Comparison of ENCODE assay signal across 3 worm cellular contexts in the genomic region with DNA sequence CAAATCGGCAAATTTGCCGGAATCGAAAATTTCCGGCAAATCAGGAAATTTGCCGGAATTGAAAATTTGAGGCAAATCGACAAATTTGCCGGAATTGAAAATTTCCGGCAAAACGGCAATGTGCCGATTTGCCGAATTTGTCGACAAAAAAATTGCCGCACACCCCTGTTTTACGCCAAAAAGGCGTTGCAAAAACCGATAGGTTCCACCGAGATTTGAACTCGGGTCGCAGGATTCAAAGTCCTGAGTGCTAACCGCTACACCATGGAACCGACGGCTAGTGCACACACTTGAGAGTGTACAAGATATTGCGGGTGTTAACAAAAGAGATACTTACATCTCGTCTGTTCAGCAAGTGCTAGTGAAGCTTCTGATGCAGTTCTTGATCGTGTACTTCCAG.
TF ChIP-seq lines count a peak whose summit lies in the region.

No protein-coding gene starts in this region.

TF ChIP-seq in whole organism, L4 larva, 104 proteins besides CTCF, POLR2A, EP300 and RAD21 (continued from another document):
- TF ChIP-seq ceh-82 (tag; optimal IDR thresholded peaks at IDR 0.05; lab: Kevin White, UChicago) = no peak
- no peak for TF ChIP-seq hif-1 (tag; optimal IDR thresholded peaks at IDR 0.05; lab: Kevin White, UChicago)
- no peak for TF ChIP-seq T20F7.1 (GFP tag; optimal IDR thresholded peaks at IDR 0.05; lab: Kevin White, UChicago)
- TF ChIP-seq dmd-8 (GFP tag; IDR thresholded peaks at IDR 0.05; lab: Robert Waterston, UW) = 0 out of 2 replicates have a peak, but pooled peaks have one; percentile 50
- TF ChIP-seq madf-9 (GFP tag; conservative IDR thresholded peaks at IDR 0.05; lab: Robert Waterston, UW) = peak; percentile 43; the same call in 1 of the 2 replicates
- TF ChIP-seq daf-19 (GFP tag; conservative IDR thresholded peaks at IDR 0.05; lab: Robert Waterston, UW) = no peak
- no peak for TF ChIP-seq dve-1 (tag; optimal IDR thresholded peaks at IDR 0.05; lab: Kevin White, UChicago; ENCODE audit: insufficient read depth)
- peak; percentile 49; the same call in 1 of the 2 replicates for TF ChIP-seq Y48G9A.11 (GFP tag; IDR thresholded peaks at IDR 0.05; lab: Robert Waterston, UW)
- TF ChIP-seq egl-43 (GFP tag; IDR thresholded peaks at IDR 0.05; lab: Robert Waterston, UW) = peak; percentile 83
- TF ChIP-seq D1046.2 (GFP tag; IDR thresholded peaks at IDR 0.05; lab: Robert Waterston, UW) = 0 out of 2 replicates have a peak, but pooled peaks have one; percentile 56
- no peak for TF ChIP-seq F37D6.2 (tag; optimal IDR thresholded peaks at IDR 0.05; lab: Kevin White, UChicago)
- TF ChIP-seq ceh-62 (tag; optimal IDR thresholded peaks at IDR 0.05; lab: Kevin White, UChicago) = no peak
- TF ChIP-seq mdt-29 (GFP tag; IDR thresholded peaks at IDR 0.05; lab: Robert Waterston, UW) = 0 out of 2 replicates have a peak, but pooled peaks have one; percentile 21
- peak; percentile 61; the same call in 1 of the 2 replicates for TF ChIP-seq pha-4 (GFP tag; IDR thresholded peaks at IDR 0.05; lab: Robert Waterston, UW)
- no peak for TF ChIP-seq pha-4 (tag; optimal IDR thresholded peaks at IDR 0.05; lab: Kevin White, UChicago)
- peak in 1 of 2 experiments; percentile 59; a peak in 1 of 4 replicates for TF ChIP-seq madf-5 (GFP tag; IDR thresholded peaks at IDR 0.05; lab: Robert Waterston, UW)
- no peak for TF ChIP-seq mep-1 (tag; optimal IDR thresholded peaks at IDR 0.05; lab: Kevin White, UChicago)
- TF ChIP-seq hlh-11 (tag; optimal IDR thresholded peaks at IDR 0.05; lab: Kevin White, UChicago) = no peak
- TF ChIP-seq lin-38 (GFP tag; IDR thresholded peaks at IDR 0.05; lab: Robert Waterston, UW) = peak; percentile 72
- TF ChIP-seq ceh-28 (tag; optimal IDR thresholded peaks at IDR 0.05; lab: Kevin White, UChicago) = no peak
- no peak for TF ChIP-seq nhr-48 (tag; optimal IDR thresholded peaks at IDR 0.05; lab: Kevin White, UChicago)
- TF ChIP-seq hlh-30 (tag; optimal IDR thresholded peaks at IDR 0.05; lab: Kevin White, UChicago; ENCODE audit: insufficient read depth) = peak; percentile 4
- TF ChIP-seq nhr-42 (GFP tag; IDR thresholded peaks at IDR 0.05; lab: Robert Waterston, UW) = 0 out of 2 replicates have a peak, but pooled peaks have one; percentile 7
- peak; percentile 51; the same call in 1 of the 2 replicates for TF ChIP-seq dmd-9 (GFP tag; IDR thresholded peaks at IDR 0.05; lab: Robert Waterston, UW)
- TF ChIP-seq mxl-2 (GFP tag; conservative IDR thresholded peaks at IDR 0.05; lab: Robert Waterston, UW) = no peak
- no peak for TF ChIP-seq egl-27 (tag; optimal IDR thresholded peaks at IDR 0.05; lab: Kevin White, UChicago)
- TF ChIP-seq dmd-6 (GFP tag; IDR thresholded peaks at IDR 0.05; lab: Robert Waterston, UW) = peak; percentile 25; the same call in 1 of the 2 replicates
- TF ChIP-seq ztf-7 (tag; optimal IDR thresholded peaks at IDR 0.05; lab: Kevin White, UChicago) = no peak
- TF ChIP-seq daf-12 (tag; optimal IDR thresholded peaks at IDR 0.05; lab: Kevin White, UChicago) = no peak
- TF ChIP-seq lim-7 (GFP tag; IDR thresholded peaks at IDR 0.05; lab: Robert Waterston, UW) = peak; percentile 75
- TF ChIP-seq unc-62 (GFP tag; optimal IDR thresholded peaks at IDR 0.05 in 1 of 2; lab: Kevin White, UChicago) = peak in 1 of 2 experiments; percentile 62
- TF ChIP-seq unc-62 (tag; optimal IDR thresholded peaks at IDR 0.05; lab: Kevin White, UChicago) = no peak
- 0 out of 2 replicates have a peak, but pooled peaks have one; percentile 16 for TF ChIP-seq lin-29 (GFP tag; IDR thresholded peaks at IDR 0.05; lab: Robert Waterston, UW)

TF ChIP-seq in whole organism, late embryonic, 69 proteins besides CTCF, POLR2A, EP300 and RAD21 (continued from another document):
- TF ChIP-seq tbx-7 (tag; optimal IDR thresholded peaks at IDR 0.05; lab: Kevin White, UChicago) = no peak
- peak; percentile 4 for TF ChIP-seq zip-5 (tag; optimal IDR thresholded peaks at IDR 0.05; lab: Kevin White, UChicago)
- no peak for TF ChIP-seq ahr-1 (tag; optimal IDR thresholded peaks at IDR 0.05; lab: Kevin White, UChicago)
- peak; percentile 53 for TF ChIP-seq gmeb-2 (tag; optimal IDR thresholded peaks at IDR 0.05; lab: Kevin White, UChicago)
- no peak for TF ChIP-seq hlh-8 (tag; optimal IDR thresholded peaks at IDR 0.05; lab: Kevin White, UChicago)
- TF ChIP-seq odd-2 (tag; optimal IDR thresholded peaks at IDR 0.05; lab: Kevin White, UChicago) = no peak
- no peak for TF ChIP-seq ama-1 (optimal IDR thresholded peaks at IDR 0.05; lab: Kevin White, UChicago)
- no peak for TF ChIP-seq ets-4 (tag; optimal IDR thresholded peaks at IDR 0.05; lab: Kevin White, UChicago)
- TF ChIP-seq ref-2 (tag; optimal IDR thresholded peaks at IDR 0.05; lab: Kevin White, UChicago) = peak; percentile 63
- TF ChIP-seq ceh-9 (tag; optimal IDR thresholded peaks at IDR 0.05; lab: Kevin White, UChicago) = no peak
- peak; percentile 3 for TF ChIP-seq T23F11.4 (GFP tag; optimal IDR thresholded peaks at IDR 0.05; lab: Kevin White, UChicago)
- no peak for TF ChIP-seq ceh-14 (tag; optimal IDR thresholded peaks at IDR 0.05; lab: Kevin White, UChicago)
- TF ChIP-seq dmd-4 (tag; optimal IDR thresholded peaks at IDR 0.05; lab: Kevin White, UChicago; ENCODE audit: borderline replicate concordance) = no peak
- peak; percentile 1 for TF ChIP-seq hlh-13 (GFP tag; optimal IDR thresholded peaks at IDR 0.05; lab: Kevin White, UChicago)
- no peak for TF ChIP-seq pha-4 (tag; optimal IDR thresholded peaks at IDR 0.05; lab: Kevin White, UChicago)
- TF ChIP-seq ceh-45 (GFP tag; IDR thresholded peaks at IDR 0.05; lab: Robert Waterston, UW) = 0 out of 2 replicates have a peak, but pooled peaks have one; percentile 42
- TF ChIP-seq sox-4 (tag; optimal IDR thresholded peaks at IDR 0.05; lab: Kevin White, UChicago) = peak; percentile 36
- TF ChIP-seq nfya-1 (tag; optimal IDR thresholded peaks at IDR 0.05; lab: Kevin White, UChicago) = no peak
- peak; percentile 13 for TF ChIP-seq ceh-48 (tag; optimal IDR thresholded peaks at IDR 0.05; lab: Kevin White, UChicago)
- peak; percentile 33 for TF ChIP-seq Y22D7AL.16 (tag; optimal IDR thresholded peaks at IDR 0.05; lab: Kevin White, UChicago)
- peak; percentile 12 for TF ChIP-seq ceh-34 (tag; optimal IDR thresholded peaks at IDR 0.05; lab: Kevin White, UChicago)
- TF ChIP-seq eyg-1 (tag; optimal IDR thresholded peaks at IDR 0.05; lab: Kevin White, UChicago) = no peak
- TF ChIP-seq pqm-1 (tag; optimal IDR thresholded peaks at IDR 0.05; lab: Kevin White, UChicago) = no peak
- no peak for TF ChIP-seq K09A11.1 (tag; optimal IDR thresholded peaks at IDR 0.05; lab: Kevin White, UChicago; ENCODE audit: insufficient read depth)
- peak; percentile 10 for TF ChIP-seq rnt-1 (tag; optimal IDR thresholded peaks at IDR 0.05; lab: Kevin White, UChicago)
- TF ChIP-seq unc-42 (tag; optimal IDR thresholded peaks at IDR 0.05; lab: Kevin White, UChicago) = no peak
- no peak for TF ChIP-seq ceh-30 (tag; optimal IDR thresholded peaks at IDR 0.05; lab: Kevin White, UChicago)
- TF ChIP-seq ceh-31 (tag; optimal IDR thresholded peaks at IDR 0.05; lab: Kevin White, UChicago) = no peak
- TF ChIP-seq ceh-18 (tag; optimal IDR thresholded peaks at IDR 0.05; lab: Kevin White, UChicago) = peak; percentile 16
- peak; percentile 54 for TF ChIP-seq ceh-6 (GFP tag; optimal IDR thresholded peaks at IDR 0.05; lab: Kevin White, UChicago)
- TF ChIP-seq sdc-2 (tag; optimal IDR thresholded peaks at IDR 0.05; lab: Kevin White, UChicago) = no peak
- TF ChIP-seq ceh-22 (tag; optimal IDR thresholded peaks at IDR 0.05; lab: Kevin White, UChicago) = no peak
- TF ChIP-seq ceh-19 (GFP tag; optimal IDR thresholded peaks at IDR 0.05; lab: Kevin White, UChicago) = peak; percentile 56
- peak; percentile 36 for TF ChIP-seq npax-4 (tag; optimal IDR thresholded peaks at IDR 0.05; lab: Kevin White, UChicago)
- TF ChIP-seq che-1 (tag; optimal IDR thresholded peaks at IDR 0.05; lab: Kevin White, UChicago) = peak; percentile 68
- TF ChIP-seq pag-3 (tag; optimal IDR thresholded peaks at IDR 0.05; lab: Kevin White, UChicago; ENCODE audit: borderline replicate concordance) = no peak
- TF ChIP-seq C08G9.2 (tag; optimal IDR thresholded peaks at IDR 0.05; lab: Kevin White, UChicago) = peak; percentile 58
- TF ChIP-seq unc-86 (tag; optimal IDR thresholded peaks at IDR 0.05; lab: Kevin White, UChicago) = peak; percentile 32
- TF ChIP-seq pros-1 (tag; optimal IDR thresholded peaks at IDR 0.05; lab: Kevin White, UChicago) = no peak
- no peak for TF ChIP-seq dve-1 (tag; optimal IDR thresholded peaks at IDR 0.05; lab: Kevin White, UChicago)
- TF ChIP-seq pax-1 (tag; optimal IDR thresholded peaks at IDR 0.05; lab: Kevin White, UChicago) = no peak
- no peak for TF ChIP-seq nhr-11 (tag; optimal IDR thresholded peaks at IDR 0.05; lab: Kevin White, UChicago)
- TF ChIP-seq lin-11 (tag; optimal IDR thresholded peaks at IDR 0.05; lab: Kevin White, UChicago) = peak; percentile 44
- TF ChIP-seq elt-2 (tag; optimal IDR thresholded peaks at IDR 0.05; lab: Kevin White, UChicago) = peak; percentile 48

TF ChIP-seq in whole organism, mixed stage, embryonic, 35 proteins besides CTCF, POLR2A, EP300 and RAD21 (continued from another document):
- peak; percentile 40 for TF ChIP-seq unc-120 (tag; optimal IDR thresholded peaks at IDR 0.05; lab: Kevin White, UChicago; ENCODE audit: poor library complexity, severe bottlenecking)
- TF ChIP-seq flh-1 (GFP tag; optimal IDR thresholded peaks at IDR 0.05; lab: Kevin White, UChicago) = peak; percentile 20
- TF ChIP-seq mls-2 (tag; optimal IDR thresholded peaks at IDR 0.05; lab: Kevin White, UChicago) = peak; percentile 58
- TF ChIP-seq lsy-2 (tag; optimal IDR thresholded peaks at IDR 0.05; lab: Kevin White, UChicago) = no peak
- no peak for TF ChIP-seq ceh-83 (GFP tag; optimal IDR thresholded peaks at IDR 0.05; lab: Kevin White, UChicago)
